Worm (Caenorhabditis elegans): ENCODE measurements around the gene T28H11.7.

- TF ChIP-seq ets-7 (tag; optimal IDR thresholded peaks at IDR 0.05) (no peak), ama-1 (optimal IDR thresholded peaks at IDR 0.05) (no peak), B0310.2 (tag; optimal IDR thresholded peaks at IDR 0.05) (no peak), hmg-4 (GFP tag; optimal IDR thresholded peaks at IDR 0.05) (no peak), tra-4 (tag; optimal IDR thresholded peaks at IDR 0.05) (no peak), ceh-13 (GFP tag; optimal IDR thresholded peaks at IDR 0.05) (no peak), tbx-37 (GFP tag; conservative IDR thresholded peaks at IDR 0.05) (no peak), hnd-1 (tag; optimal IDR thresholded peaks at IDR 0.05) (no peak), ceh-36 (tag; optimal IDR thresholded peaks at IDR 0.05) (no peak), hmbx-1 (tag; optimal IDR thresholded peaks at IDR 0.05) (no peak)
These were observed 44.0 kb upstream of the T28H11.7 start, which contains the start of gene C09B9.7 for ce11 chrIV:5060984-5061383.
